Worm (Caenorhabditis elegans): Measurements from ENCODE around the gene Y39A3CL.7.

ce11 chrIII:1855092-1855491 is 30.4 kb downstream of the Y39A3CL.7 start, which contains the start of gene hlh-33:
- TF ChIP-seq pha-4 (tag; optimal IDR thresholded peaks at IDR 0.05) (no peak), akir-1 (GFP tag; optimal IDR thresholded peaks at IDR 0.05) (no peak), lin-35 (GFP tag; optimal IDR thresholded peaks at IDR 0.05) (no peak), egrh-3 (GFP tag; IDR thresholded peaks at IDR 0.05) (no peak), bed-2 (GFP tag; IDR thresholded peaks at IDR 0.05) (no peak), ets-4 (GFP tag; optimal IDR thresholded peaks at IDR 0.05) (no peak)
